Fruit fly (Drosophila melanogaster): ENCODE data around the gene CG13455.

CG13455 gene

DNA sequence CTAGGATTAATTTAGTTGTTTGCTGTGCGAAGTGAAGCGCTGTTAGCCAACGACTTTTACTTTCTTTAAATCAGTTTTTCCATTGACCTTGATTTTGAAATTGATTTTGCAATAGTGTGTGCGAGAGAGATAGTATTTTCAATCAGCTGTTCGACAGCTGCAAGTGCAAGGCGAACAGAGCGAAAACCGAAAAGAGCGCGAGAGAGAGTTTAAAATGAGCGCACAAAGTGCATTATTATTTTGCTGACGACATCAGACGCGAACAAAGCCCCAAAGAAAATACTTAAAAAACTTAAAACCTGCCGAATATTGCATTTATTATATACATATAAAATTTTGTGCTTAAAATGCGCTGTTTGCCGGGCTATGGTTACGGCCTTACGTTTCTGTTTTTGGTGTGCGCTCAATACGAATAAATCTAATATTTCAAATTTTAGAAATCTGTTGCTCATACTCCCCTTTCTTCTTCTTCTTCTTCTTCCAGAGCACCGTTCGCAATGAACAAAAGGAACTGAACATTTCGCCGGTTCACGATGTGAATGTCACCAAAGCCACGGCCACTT lies 15.4 kb downstream of the CG13455 start:
- TF ChIP-seq gl (tag; optimal IDR thresholded peaks at IDR 0.05) (no peak), EcR (GFP tag; optimal IDR thresholded peaks at IDR 0.05) (peak; percentile 68), CG13204 (GFP tag; optimal IDR thresholded peaks at IDR 0.05) (no peak), fd96Ca (GFP tag; IDR thresholded peaks at IDR 0.05) (no peak), CG10348 (GFP tag; IDR thresholded peaks at IDR 0.05) (no peak), CG15710 (tag; optimal IDR thresholded peaks at IDR 0.05) (peak; percentile 2), Snoo (tag; optimal IDR thresholded peaks at IDR 0.05) (no peak), CG12605 (GFP tag; IDR thresholded peaks at IDR 0.05) (no peak), CG34367 (tag; optimal IDR thresholded peaks at IDR 0.05) (no peak), CG17806 (tag; optimal IDR thresholded peaks at IDR 0.05) (no peak), Pif1B (GFP tag; optimal IDR thresholded peaks at IDR 0.05) (peak; percentile 32)

DNA sequence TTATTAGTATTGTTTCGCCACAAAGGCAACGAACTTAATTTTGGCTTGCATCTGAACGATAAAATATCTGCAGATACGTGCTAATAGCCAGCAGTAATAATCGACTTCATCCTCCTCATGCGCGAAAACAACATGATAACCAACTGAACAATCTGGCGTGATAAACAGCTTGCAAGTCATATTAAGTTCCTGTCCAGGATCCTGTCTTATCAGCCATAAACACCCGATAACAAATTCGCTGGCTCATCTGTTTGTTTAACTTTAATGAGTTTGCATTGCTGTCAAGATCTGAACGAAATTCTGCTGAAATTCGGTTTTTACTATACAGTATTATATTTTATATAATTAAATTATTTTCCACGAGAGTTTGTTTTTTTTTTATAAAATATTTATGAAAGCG lies 16.9 kb downstream of the CG13455 start:
- no peak for TF ChIP-seq CG15710 (tag; optimal IDR thresholded peaks at IDR 0.05)
- TF ChIP-seq D1 (tag; optimal IDR thresholded peaks at IDR 0.05), result no peak
- TF ChIP-seq CG8301 (tag; optimal IDR thresholded peaks at IDR 0.05), result no peak
- no peak for TF ChIP-seq fd96Ca (GFP tag; IDR thresholded peaks at IDR 0.05)

DNA sequence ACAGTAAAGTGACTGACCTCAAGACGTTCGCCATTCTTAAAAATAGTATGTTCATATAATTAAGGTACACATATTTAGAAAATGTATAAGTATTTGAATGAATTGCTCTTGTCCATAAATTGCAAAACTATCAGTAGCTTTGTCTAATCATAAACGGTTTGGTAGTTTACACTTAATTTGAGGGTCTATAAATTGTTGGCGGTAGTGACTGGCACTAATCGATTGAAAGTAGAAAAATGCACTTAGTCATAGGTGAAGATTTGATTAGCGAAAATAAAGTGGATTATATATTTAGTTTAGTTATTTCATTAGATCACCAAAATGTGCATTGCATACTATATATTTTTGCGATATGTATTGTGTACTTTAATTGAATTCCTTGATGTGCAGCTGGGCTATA lies 17.4 kb downstream of the CG13455 start:
- TF ChIP-seq D1 (tag; optimal IDR thresholded peaks at IDR 0.05), result no peak
- TF ChIP-seq rn (GFP tag; IDR thresholded peaks at IDR 0.05), result no peak
- TF ChIP-seq CG8159 (tag; optimal IDR thresholded peaks at IDR 0.05), result no peak
- no peak for TF ChIP-seq CG10348 (GFP tag; IDR thresholded peaks at IDR 0.05)
- TF ChIP-seq CG14655 (GFP tag; optimal IDR thresholded peaks at IDR 0.05), result no peak
- no peak for TF ChIP-seq CG15710 (tag; optimal IDR thresholded peaks at IDR 0.05)
- TF ChIP-seq EcR (GFP tag; optimal IDR thresholded peaks at IDR 0.05), result no peak
- no peak for TF ChIP-seq fd96Ca (GFP tag; IDR thresholded peaks at IDR 0.05)
- TF ChIP-seq Snoo (tag; optimal IDR thresholded peaks at IDR 0.05), result no peak
- no peak for TF ChIP-seq CG8301 (tag; optimal IDR thresholded peaks at IDR 0.05)
- TF ChIP-seq gl (tag; optimal IDR thresholded peaks at IDR 0.05), result no peak

DNA sequence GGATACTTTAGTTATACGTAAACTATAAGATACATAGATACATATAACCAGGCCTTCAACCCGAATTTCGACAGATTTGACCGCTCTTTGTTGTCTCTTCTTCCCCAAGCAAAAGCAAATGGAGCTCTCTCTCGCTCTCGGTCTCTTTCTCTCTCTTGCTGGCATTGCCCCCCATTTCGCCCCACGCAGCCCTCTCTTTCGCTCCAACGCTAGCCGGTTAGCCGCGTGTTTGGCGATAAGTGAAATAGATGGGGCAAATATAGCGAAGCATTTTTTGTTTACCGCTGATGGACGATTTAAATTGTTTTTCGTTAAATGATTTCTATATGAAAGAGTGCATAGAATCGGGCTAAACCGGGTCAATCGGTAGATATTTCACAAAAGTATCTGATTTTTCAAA lies 18.0 kb downstream of the CG13455 start:
- TF ChIP-seq D1 (tag; optimal IDR thresholded peaks at IDR 0.05) (no peak), CG8301 (tag; optimal IDR thresholded peaks at IDR 0.05) (no peak), CG10348 (GFP tag; IDR thresholded peaks at IDR 0.05) (no peak), CG12605 (GFP tag; IDR thresholded peaks at IDR 0.05) (peak; percentile 60), gl (tag; optimal IDR thresholded peaks at IDR 0.05) (no peak), CG13204 (GFP tag; optimal IDR thresholded peaks at IDR 0.05) (no peak), CG15710 (tag; optimal IDR thresholded peaks at IDR 0.05) (no peak), CG4496 (GFP tag; IDR thresholded peaks at IDR 0.05) (no peak), CG32121 (GFP tag; IDR thresholded peaks at IDR 0.05) (peak; percentile 43; the same call in 1 of the 2 replicates), EcR (GFP tag; optimal IDR thresholded peaks at IDR 0.05) (peak; percentile 83)

DNA sequence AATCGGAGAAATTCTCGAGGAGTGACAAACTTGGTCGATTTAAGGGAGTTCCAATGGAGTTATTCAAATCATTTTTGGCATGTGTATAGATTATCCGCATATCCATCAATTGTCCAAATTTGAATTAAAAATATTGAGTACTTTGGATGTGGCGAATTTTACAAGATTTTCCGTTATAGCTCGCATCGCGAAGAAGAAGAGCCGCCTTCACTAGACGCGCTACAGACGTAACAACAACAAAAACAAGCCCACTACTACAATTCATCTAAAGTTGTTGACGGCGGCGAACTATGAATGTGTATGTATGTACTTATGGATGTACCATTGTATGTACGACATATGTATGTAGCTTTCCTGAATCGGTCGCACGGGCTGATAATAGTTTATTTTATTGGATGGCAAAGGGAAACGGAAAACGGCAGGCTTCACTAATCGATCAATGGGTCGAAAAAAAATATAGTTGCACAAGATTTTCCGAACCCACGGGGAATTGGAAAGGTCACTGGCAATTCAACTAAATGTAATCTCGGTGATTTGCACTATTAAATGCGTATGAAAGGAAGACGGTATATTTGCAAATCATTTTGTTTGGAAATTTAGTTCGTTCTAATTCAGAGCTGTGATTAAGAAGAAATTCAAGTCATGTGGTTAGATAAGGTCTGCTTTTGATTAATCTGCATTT lies 18.6 kb downstream of the CG13455 start:
- TF ChIP-seq CG14655 (GFP tag; optimal IDR thresholded peaks at IDR 0.05) (no peak), CG32121 (GFP tag; IDR thresholded peaks at IDR 0.05) (0 out of 2 replicates have a peak, but pooled peaks have one; percentile 8)

DNA sequence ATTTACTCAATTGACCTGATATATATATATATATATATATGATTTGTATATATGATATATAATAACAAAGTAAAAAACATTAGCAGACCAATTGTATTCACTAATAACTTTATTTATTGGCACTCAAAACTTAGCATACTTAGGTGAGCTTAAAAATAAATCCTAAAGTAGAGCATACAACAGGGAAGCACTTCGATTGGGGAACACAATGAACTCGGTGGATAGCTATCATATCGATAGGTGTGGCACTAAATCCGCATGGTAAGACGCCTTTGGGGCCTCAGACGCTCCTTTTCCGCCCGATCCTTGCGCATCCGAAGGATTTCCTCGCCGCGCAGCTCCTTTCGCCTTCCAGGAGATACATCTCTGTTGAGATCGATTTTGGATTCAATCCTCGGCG lies 20.1 kb downstream of the CG13455 start:
- peak; percentile 53 for TF ChIP-seq EcR (GFP tag; optimal IDR thresholded peaks at IDR 0.05)
- no peak for TF ChIP-seq rn (GFP tag; IDR thresholded peaks at IDR 0.05)

DNA sequence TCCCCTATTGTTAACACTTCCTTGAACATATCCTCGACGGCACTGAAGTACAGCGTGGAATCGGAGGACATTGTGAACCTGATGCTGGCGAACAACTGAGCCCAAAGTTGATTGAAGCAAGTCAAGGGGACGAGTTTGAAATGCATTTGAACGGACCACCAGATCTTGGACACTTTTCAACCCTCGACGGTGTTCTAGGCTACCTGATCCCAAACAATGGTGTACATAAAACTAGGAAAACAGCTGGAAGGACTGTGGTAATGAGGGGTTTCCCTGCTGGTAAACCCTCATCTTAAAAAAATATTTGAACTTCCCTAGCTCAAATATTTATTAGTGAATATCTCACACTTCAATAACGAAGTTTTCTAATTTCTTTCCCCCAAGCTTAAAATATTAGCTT lies 20.6 kb downstream of the CG13455 start, which contains the start of gene CG13454:
Gene CG13454, minus strand, starts transcription at position 101 of the 400 bp plus-strand sequence.
- TF ChIP-seq CG17806 (tag; optimal IDR thresholded peaks at IDR 0.05), result no peak
- no peak for TF ChIP-seq CG9948 (tag; optimal IDR thresholded peaks at IDR 0.05)
- no peak for TF ChIP-seq Pif1B (GFP tag; optimal IDR thresholded peaks at IDR 0.05)
- TF ChIP-seq CG4496 (GFP tag; IDR thresholded peaks at IDR 0.05), result no peak
- no peak for TF ChIP-seq CG34367 (tag; optimal IDR thresholded peaks at IDR 0.05)
- no peak for TF ChIP-seq CG15710 (tag; optimal IDR thresholded peaks at IDR 0.05)
- TF ChIP-seq D1 (tag; optimal IDR thresholded peaks at IDR 0.05), result no peak
- TF ChIP-seq rn (GFP tag; IDR thresholded peaks at IDR 0.05), result no peak
- no peak for TF ChIP-seq CG14655 (GFP tag; optimal IDR thresholded peaks at IDR 0.05)
- TF ChIP-seq fd96Ca (GFP tag; IDR thresholded peaks at IDR 0.05), result no peak
- TF ChIP-seq EcR (GFP tag; optimal IDR thresholded peaks at IDR 0.05), result no peak
- no peak for TF ChIP-seq CG12605 (GFP tag; IDR thresholded peaks at IDR 0.05)
- no peak for TF ChIP-seq Snoo (tag; optimal IDR thresholded peaks at IDR 0.05)
- TF ChIP-seq CG8159 (tag; optimal IDR thresholded peaks at IDR 0.05), result no peak
- TF ChIP-seq CG13204 (GFP tag; optimal IDR thresholded peaks at IDR 0.05), result no peak
- no peak for TF ChIP-seq CG32121 (GFP tag; IDR thresholded peaks at IDR 0.05)
- TF ChIP-seq Ets98B (GFP tag; IDR thresholded peaks at IDR 0.05), result no peak
